Fruit fly (Drosophila melanogaster) whole organism, embryonic: Measurements from ENCODE around the gene Elo68alpha.

Experiments used
- ATbp ChIP-seq: fragments of 200-800 bp; sonication (Bioruptor generic); optimal IDR thresholded peaks from 2 replicates; lab custom pipeline; 2017; ENCODE audit warnings: missing biosample characterization, mild to moderate bottlenecking, missing genetic modification characterization, missing genetic modification reagents
- Ada2b ChIP-seq: fragments of 200-800 bp; sonication (Bioruptor generic); IDR thresholded peaks from 2 replicates; pipeline ENCODE4 v1.3.6; 2022; ENCODE audit warnings: missing biosample characterization, missing genetic modification characterization
- CG10274 ChIP-seq: fragments of 200-800 bp; sonication (Bioruptor generic); optimal IDR thresholded peaks from 3 replicates; lab custom pipeline; 2017; ENCODE audit warnings: missing biosample characterization, mild to moderate bottlenecking, missing genetic modification characterization
- CG10543 ChIP-seq: fragments of 200-800 bp; sonication (Bioruptor generic); optimal IDR thresholded peaks from 3 replicates; lab custom pipeline; 2017; ENCODE audit warnings: missing biosample characterization, mild to moderate bottlenecking, missing genetic modification characterization, moderate library complexity
- CG13123 ChIP-seq: fragments of 200-800 bp; sonication (Bioruptor generic); optimal IDR thresholded peaks from 2 replicates; lab custom pipeline; 2016; ENCODE audit warnings: missing biosample characterization, missing genetic modification characterization
- CG15011 ChIP-seq: fragments of 200-800 bp; sonication (Bioruptor generic); optimal IDR thresholded peaks from 3 replicates; lab custom pipeline; 2018; ENCODE audit warnings: missing biosample characterization, mild to moderate bottlenecking, missing genetic modification characterization
- CG17328 ChIP-seq: fragments of 200-800 bp; sonication (Bioruptor generic); IDR thresholded peaks from 2 replicates; pipeline ENCODE4 v1.3.6; 2022; ENCODE audit warnings: missing biosample characterization, missing genetic modification characterization
- CG17568 ChIP-seq: fragments of 200-800 bp; sonication (Bioruptor generic); optimal IDR thresholded peaks from 2 replicates; lab custom pipeline; 2018; ENCODE audit warnings: missing biosample characterization, mild to moderate bottlenecking, missing genetic modification characterization, moderate library complexity
- CG18011 ChIP-seq: fragments of 200-800 bp; sonication (Bioruptor generic); optimal IDR thresholded peaks from 2 replicates; lab custom pipeline; 2017; ENCODE audit warnings: missing biosample characterization, missing genetic modification characterization, mild to moderate bottlenecking, moderate library complexity, missing genotype
- CG2129 ChIP-seq: fragments of 200-800 bp; sonication (Bioruptor generic); IDR thresholded peaks from 2 replicates; pipeline ENCODE4 v1.3.6; 2022; ENCODE audit warnings: missing biosample characterization, missing genetic modification characterization; ENCODE audit not compliant: partially characterized antibody
- CG30431 ChIP-seq: fragments of 200-800 bp; sonication (Bioruptor generic); optimal IDR thresholded peaks from 2 replicates; lab custom pipeline; 2017; ENCODE audit warnings: missing biosample characterization, missing genetic modification characterization
- CG32532 ChIP-seq: fragments of 200-800 bp; sonication (Bioruptor generic); IDR thresholded peaks from 2 replicates; pipeline ENCODE4 v1.3.6; 2022; ENCODE audit warnings: missing biosample characterization, missing genetic modification characterization
- CG3726 ChIP-seq: fragments of 200-800 bp; sonication (Bioruptor generic); IDR thresholded peaks from 3 replicates; pipeline ENCODE4, ENCODE4 v1.3.6; 2022; ENCODE audit warnings: missing biosample characterization, missing genetic modification characterization
- CG5953 ChIP-seq: fragments of 200-800 bp; sonication (Bioruptor generic); IDR thresholded peaks from 2 replicates; pipeline ENCODE4 v1.3.6; 2022; ENCODE audit warnings: missing biosample characterization, missing genetic modification characterization
- CG8290 ChIP-seq, 3 experiments: fragments of 200-800 bp; sonication (Bioruptor generic); optimal IDR thresholded peaks; 2 replicates each; lab custom pipeline; 2016 to 2019; ENCODE audit warnings: missing biosample characterization in 3 of 3, missing genetic modification characterization in 3 of 3, mild to moderate bottlenecking in 2 of 3, moderate library complexity in 1 of 3
- CG8388 ChIP-seq: fragments of 200-800 bp; sonication (Bioruptor generic); optimal IDR thresholded peaks from 2 replicates; lab custom pipeline; 2019; ENCODE audit warnings: missing biosample characterization, mild to moderate bottlenecking, missing genetic modification characterization, moderate library complexity
- CG9609 ChIP-seq: fragments of 200-800 bp; sonication (Bioruptor generic); optimal IDR thresholded peaks from 3 replicates; lab custom pipeline; 2016; ENCODE audit warnings: missing biosample characterization, missing genetic modification characterization
- CG9797 ChIP-seq: fragments of 200-800 bp; sonication (Bioruptor generic); optimal IDR thresholded peaks from 3 replicates; lab custom pipeline; 2018; ENCODE audit warnings: missing biosample characterization, mild to moderate bottlenecking, missing genetic modification characterization
- CG9817 ChIP-seq: fragments of 200-800 bp; sonication (Bioruptor generic); optimal IDR thresholded peaks from 2 replicates; lab custom pipeline; 2018; ENCODE audit warnings: missing biosample characterization, mild to moderate bottlenecking, missing genetic modification characterization, moderate library complexity
- CG9876 ChIP-seq: fragments of 200-800 bp; sonication (Bioruptor generic); optimal IDR thresholded peaks from 2 replicates; lab custom pipeline; 2016; ENCODE audit warnings: missing biosample characterization, missing genetic modification characterization
- CG9932 ChIP-seq: fragments of 200-800 bp; sonication (Bioruptor generic); IDR thresholded peaks from 2 replicates; pipeline ENCODE4 v1.3.6; 2022; ENCODE audit warnings: missing biosample characterization, missing genetic modification characterization
- Drgx ChIP-seq: fragments of 200-800 bp; sonication (Bioruptor generic); IDR thresholded peaks from 2 replicates; pipeline ENCODE4 v1.3.6; 2022; ENCODE audit warnings: missing biosample characterization, missing genetic modification characterization
- Elba2 ChIP-seq: fragments of 200-800 bp; sonication (Bioruptor generic); optimal IDR thresholded peaks from 3 replicates; lab custom pipeline; 2016; ENCODE audit warnings: missing biosample characterization, missing genetic modification characterization
- Ets97D ChIP-seq: fragments of 200-800 bp; sonication (Bioruptor generic); optimal IDR thresholded peaks from 3 replicates; lab custom pipeline; 2016; ENCODE audit warnings: missing biosample characterization, missing genetic modification characterization
- Gug ChIP-seq: fragments of 200-800 bp; sonication (Bioruptor generic); IDR thresholded peaks from 4 replicates; pipeline ENCODE4 v1.3.6; 2022; ENCODE audit warnings: missing biosample characterization, missing genetic modification characterization
- HLH54F ChIP-seq: fragments of 200-800 bp; sonication (Bioruptor generic); optimal IDR thresholded peaks from 3 replicates; lab custom pipeline; 2016; ENCODE audit warnings: missing biosample characterization, missing genetic modification characterization
- Hr3 ChIP-seq: fragments of 200-800 bp; sonication (Bioruptor generic); optimal IDR thresholded peaks from 3 replicates; lab custom pipeline; 2016; ENCODE audit warnings: missing biosample characterization, missing genetic modification characterization
- Max ChIP-seq: fragments of 200-800 bp; sonication (Bioruptor generic); optimal IDR thresholded peaks from 2 replicates; lab custom pipeline; 2016; ENCODE audit warnings: missing biosample characterization, mild to moderate bottlenecking, missing genetic modification characterization
- NC2α ChIP-seq: fragments of 200-800 bp; sonication (Bioruptor generic); optimal IDR thresholded peaks from 2 replicates; lab custom pipeline; 2016; ENCODE audit warnings: missing biosample characterization, missing genetic modification characterization
- PHDP ChIP-seq: fragments of 200-800 bp; sonication (Bioruptor generic); optimal IDR thresholded peaks from 3 replicates; lab custom pipeline; 2018; ENCODE audit warnings: missing biosample characterization, mild to moderate bottlenecking, missing genetic modification characterization, moderate library complexity
- Rfx ChIP-seq: fragments of 200-800 bp; sonication (Bioruptor generic); IDR thresholded peaks from 2 replicates; pipeline ENCODE4 v1.3.6; 2022; ENCODE audit warnings: missing biosample characterization, missing genetic modification characterization
- ash1 ChIP-seq: fragments of 200-800 bp; sonication (Bioruptor generic); optimal IDR thresholded peaks from 2 replicates; lab custom pipeline; 2018; ENCODE audit warnings: missing biosample characterization, mild to moderate bottlenecking, missing genetic modification characterization
- chm ChIP-seq: fragments of 200-800 bp; sonication (Bioruptor generic); IDR thresholded peaks from 2 replicates; pipeline ENCODE4 v1.3.6; 2022; ENCODE audit warnings: missing biosample characterization, missing genetic modification characterization
- danr ChIP-seq: fragments of 200-800 bp; sonication (Bioruptor generic); IDR thresholded peaks from 2 replicates; pipeline ENCODE4 v1.3.6; 2022; ENCODE audit warnings: missing biosample characterization, missing genetic modification characterization
- dysf ChIP-seq: fragments of 200-800 bp; sonication (Bioruptor generic); IDR thresholded peaks from 3 replicates; pipeline ENCODE4 v1.3.6; 2022; ENCODE audit warnings: missing biosample characterization, missing genetic modification characterization
- fd102C ChIP-seq: fragments of 200-800 bp; sonication (Bioruptor generic); optimal IDR thresholded peaks from 2 replicates; lab custom pipeline; 2018; ENCODE audit warnings: missing biosample characterization, mild to moderate bottlenecking, missing genetic modification characterization, moderate library complexity
- ftz-f1 ChIP-seq: fragments of 200-800 bp; sonication (Bioruptor generic); optimal IDR thresholded peaks from 2 replicates; lab custom pipeline; 2016; ENCODE audit warnings: missing biosample characterization, missing genetic modification characterization
- gem ChIP-seq: fragments of 200-800 bp; sonication (Bioruptor generic); optimal IDR thresholded peaks from 2 replicates; lab custom pipeline; 2019; ENCODE audit warnings: missing biosample characterization, mild to moderate bottlenecking, missing genetic modification characterization, moderate library complexity
- gfzf ChIP-seq: fragments of 200-800 bp; sonication (Bioruptor generic); optimal IDR thresholded peaks from 2 replicates; lab custom pipeline; 2016; ENCODE audit warnings: missing biosample characterization, mild to moderate bottlenecking, missing genetic modification characterization, moderate library complexity
- klu ChIP-seq: fragments of 200-800 bp; sonication (Bioruptor generic); IDR thresholded peaks from 2 replicates; pipeline ENCODE4 v1.3.6; 2022; ENCODE audit warnings: missing biosample characterization, missing genetic modification characterization
- nmo ChIP-seq: fragments of 200-800 bp; sonication (Bioruptor generic); optimal IDR thresholded peaks from 2 replicates; lab custom pipeline; 2018; ENCODE audit warnings: missing biosample characterization, mild to moderate bottlenecking, missing genetic modification characterization, moderate library complexity
- pan ChIP-seq, 4 experiments: fragments of >200 bp in 3 of 4; fragments of 200-800 bp in 1 of 4; sonication (Bioruptor generic) in 1 of 4; optimal IDR thresholded peaks in 3 of 4; IDR thresholded peaks in 1 of 4; 2 replicates each; pipeline versions ENCODE4 v1.3.6 to Lab custom; 2017 to 2022; ENCODE audit warnings: missing biosample characterization in 2 of 4, missing genetic modification characterization in 2 of 4, mixed read lengths in 1 of 4
- sd ChIP-seq: fragments of 200-800 bp; sonication (Bioruptor generic); optimal IDR thresholded peaks from 3 replicates; lab custom pipeline; 2018; ENCODE audit warnings: missing biosample characterization, mild to moderate bottlenecking, missing genetic modification characterization, moderate library complexity
- slbo ChIP-seq: fragments of 200-800 bp; sonication (Bioruptor generic); IDR thresholded peaks from 2 replicates; pipeline ENCODE4 v1.3.6; 2022; ENCODE audit warnings: missing biosample characterization, missing genetic modification characterization
- slou ChIP-seq: fragments of 200-800 bp; sonication (Bioruptor generic); optimal IDR thresholded peaks from 3 replicates; lab custom pipeline; 2016; ENCODE audit warnings: missing biosample characterization, missing genetic modification characterization
- so ChIP-seq: fragments of 200-800 bp; sonication (Bioruptor generic); IDR thresholded peaks from 3 replicates; pipeline ENCODE4 v1.3.6; 2022; ENCODE audit warnings: missing biosample characterization, missing genetic modification characterization
- tll ChIP-seq, 2 experiments: fragments of 200-800 bp in 1 of 2; fragments of >200 bp in 1 of 2; sonication (Bioruptor generic) in 1 of 2; optimal IDR thresholded peaks; 2 replicates each; lab custom pipeline; 2017 to 2019; ENCODE audit warnings: missing biosample characterization in 2 of 2, missing genetic modification characterization in 2 of 2, mild to moderate bottlenecking in 1 of 2, moderate library complexity in 1 of 2
- z ChIP-seq: fragments of 200-800 bp; sonication (Bioruptor generic); IDR thresholded peaks from 3 replicates; pipeline ENCODE4 v1.3.6; 2022; ENCODE audit warnings: missing biosample characterization, missing genetic modification characterization

Gene Elo68alpha

dm6 chr3L:11089805-11090440, 12.9 kb downstream of the Elo68alpha start (continued):
- TF ChIP-seq dysf (GFP tag; lab: Robert Waterston, UW) (peak; percentile 87; the same call in 1 of the 3 replicates), CG9609 (GFP tag; lab: Kevin White, UChicago) (peak; percentile 54), CG30431 (peak; percentile 87), klu (GFP tag; lab: Robert Waterston, UW) (peak; percentile 73; the same call in 1 of the 2 replicates), CG9797 (peak; percentile 39), CG8388 (GFP tag; lab: Kevin White, UChicago) (peak; percentile 90), Drgx (GFP tag; lab: Robert Waterston, UW) (peak; percentile 79), gfzf (GFP tag; lab: Kevin White, UChicago) (no peak), so (GFP tag; lab: Robert Waterston, UW) (peak; percentile 91), ftz-f1 (GFP tag; lab: Kevin White, UChicago) (no peak), Hr3 (GFP tag; lab: Kevin White, UChicago) (peak; percentile 91), CG9876 (peak; percentile 23), PHDP (peak; percentile 89), CG9817 (tag; lab: Kevin White, UChicago) (peak; percentile 45), CG15011 (GFP tag; lab: Kevin White, UChicago) (peak; percentile 67), NC2α (GFP tag; lab: Kevin White, UChicago) (peak; percentile 87), CG9932 (GFP tag; lab: Robert Waterston, UW) (peak; percentile 41; the same call in 1 of the 2 replicates), chm (GFP tag; lab: Robert Waterston, UW) (peak; percentile 94; the same call in 1 of the 2 replicates), danr (peak; percentile 58; the same call in 1 of the 2 replicates), CG10274 (GFP tag; lab: Kevin White, UChicago) (peak; percentile 75), sd (peak; percentile 73), slou (GFP tag; lab: Kevin White, UChicago) (peak; percentile 40), Rfx (peak; percentile 58), Ada2b (GFP tag; lab: Robert Waterston, UW) (peak; percentile 82), CG3726 (GFP tag; lab: Robert Waterston, UW) (no peak; the same call in 1 of the 3 replicates), tll (GFP tag; optimal IDR thresholded peaks at IDR 0.05; lab: Kevin White, UChicago) (peak in 1 of 2 experiments; percentile 74), z (GFP tag; lab: Robert Waterston, UW) (peak; percentile 76; the same call in 1 of the 3 replicates), Gug (peak; percentile 54; the same call in 3 of the 4 replicates), CG32532 (peak; percentile 58; the same call in 1 of the 2 replicates), Elba2 (GFP tag; lab: Kevin White, UChicago) (peak; percentile 65), nmo (GFP tag; lab: Kevin White, UChicago) (peak; percentile 96), CG8290 (GFP tag; optimal IDR thresholded peaks at IDR 0.05; lab: Kevin White, UChicago) (peak; percentile 45), CG8290 (tag; optimal IDR thresholded peaks at IDR 0.05; lab: Kevin White, UChicago) (peak; percentile 52 to 73), pan (optimal IDR thresholded peaks at IDR 0.05; lab: Kevin White, UChicago) (no peak), pan (GFP tag; optimal IDR thresholded peaks at IDR 0.05 in 1 of 2, IDR thresholded peaks at IDR 0.05 in 1 of 2) (peak in 1 of 2 experiments; percentile 84), ATbp (GFP tag; lab: Kevin White, UChicago) (peak; percentile 86), CG13123 (GFP tag; lab: Kevin White, UChicago) (peak; percentile 75), Max (GFP tag; lab: Kevin White, UChicago) (peak; percentile 93), CG10543 (GFP tag; lab: Kevin White, UChicago) (peak; percentile 65), slbo (GFP tag; lab: Robert Waterston, UW) (peak; percentile 44; the same call in 1 of the 2 replicates), CG17568 (GFP tag; lab: Kevin White, UChicago) (peak; percentile 77), ash1 (GFP tag; lab: Kevin White, UChicago) (peak; percentile 61), Ets97D (GFP tag; lab: Kevin White, UChicago) (peak; percentile 67), CG2129 (GFP tag; lab: Robert Waterston, UW) (no peak), fd102C (GFP tag; lab: Kevin White, UChicago) (peak; percentile 93), CG17328 (GFP tag; lab: Robert Waterston, UW) (peak; percentile 70), CG5953 (peak; percentile 89), gem (tag; lab: Kevin White, UChicago) (peak; percentile 96), HLH54F (GFP tag; lab: Kevin White, UChicago) (peak; percentile 57), CG18011 (GFP tag; lab: Kevin White, UChicago) (peak; percentile 77)
